Fruit fly (Drosophila melanogaster) whole organism, adult: ENCODE results near the gene Usp10.

ENCODE experiments used
- CG11617 ChIP-seq: fragments of 200-800 bp; sonication (Bioruptor generic); optimal IDR thresholded peaks from 2 replicates; lab custom pipeline; 2017; ENCODE audit warnings: mild to moderate bottlenecking, missing biosample characterization, missing genetic modification reagents, missing genetic modification characterization
- CG12768 ChIP-seq: fragments of 200-800 bp; sonication (Bioruptor generic); optimal IDR thresholded peaks from 2 replicates; lab custom pipeline; 2017; ENCODE audit warnings: missing biosample characterization, missing genetic modification characterization, mild to moderate bottlenecking, moderate library complexity, missing genetic modification reagents
- CG33017 ChIP-seq: fragments of 200-800 bp; sonication (Bioruptor generic); optimal IDR thresholded peaks from 2 replicates; lab custom pipeline; 2018; ENCODE audit warnings: missing biosample characterization, mild to moderate bottlenecking, missing genetic modification characterization, moderate library complexity
- CG7045 ChIP-seq: fragments of 200-800 bp; sonication (Bioruptor generic); optimal IDR thresholded peaks from 2 replicates; lab custom pipeline; 2017; ENCODE audit warnings: missing biosample characterization, mild to moderate bottlenecking, missing genetic modification characterization
- CG7101 ChIP-seq: fragments of 200-800 bp; sonication (Bioruptor generic); optimal IDR thresholded peaks from 2 replicates; lab custom pipeline; 2018; ENCODE audit warnings: missing biosample characterization, mild to moderate bottlenecking, missing genetic modification characterization, moderate library complexity
- Crg-1 ChIP-seq: fragments of 200-800 bp; sonication (Bioruptor generic); optimal IDR thresholded peaks from 2 replicates; lab custom pipeline; 2016; ENCODE audit warnings: missing biosample characterization, missing genetic modification characterization
- Hr96 ChIP-seq: fragments of 200-800 bp; sonication (Bioruptor generic); optimal IDR thresholded peaks from 2 replicates; lab custom pipeline; 2016; ENCODE audit warnings: missing biosample characterization, missing genetic modification characterization
- toe ChIP-seq: fragments of 200-800 bp; sonication (Bioruptor generic); optimal IDR thresholded peaks from 2 replicates; lab custom pipeline; 2016; ENCODE audit warnings: missing biosample characterization, missing genetic modification characterization

dm6 chr3L:880851-881250, 9.2 kb downstream of the Usp10 start:
- TF ChIP-seq Crg-1 (GFP tag; lab: Kevin White, UChicago) (no peak), CG33017 (tag; lab: Kevin White, UChicago) (no peak), CG7045 (GFP tag; lab: Kevin White, UChicago) (no peak), CG11617 (GFP tag; lab: Kevin White, UChicago) (no peak), CG7101 (no peak), Hr96 (peak; percentile 10), toe (GFP tag; lab: Kevin White, UChicago) (no peak), CG12768 (GFP tag; lab: Kevin White, UChicago) (no peak)
